Worm (Caenorhabditis elegans) whole organism, late embryonic: ENCODE measurements around the gene F38C2.4.

Source experiments
- C08G9.2 ChIP-seq: sonication (generic microtip); optimal IDR thresholded peaks from 2 replicates; lab custom pipeline; 2016; ENCODE audit warnings: mild to moderate bottlenecking, missing genetic modification characterization, moderate library complexity, missing compliant biosample characterization
- T23F11.4 ChIP-seq: fragments of 200-800 bp; sonication (Bioruptor generic); optimal IDR thresholded peaks from 2 replicates; lab custom pipeline; 2018; ENCODE audit warnings: mild to moderate bottlenecking, missing genetic modification characterization, missing compliant biosample characterization
- ama-1 ChIP-seq: fragments of 150-350 bp; optimal IDR thresholded peaks from 2 replicates; lab custom pipeline; 2014
- ceh-19 ChIP-seq: fragments of 200-800 bp; sonication (Bioruptor generic); optimal IDR thresholded peaks from 2 replicates; lab custom pipeline; 2018; ENCODE audit warnings: mild to moderate bottlenecking, missing genetic modification characterization, missing compliant biosample characterization
- ceh-34 ChIP-seq: sonication (generic microtip); optimal IDR thresholded peaks from 2 replicates; lab custom pipeline; 2016; ENCODE audit warnings: mild to moderate bottlenecking, missing genetic modification characterization, missing compliant biosample characterization
- hlh-13 ChIP-seq: fragments of 200-800 bp; sonication (Bioruptor generic); optimal IDR thresholded peaks from 2 replicates; lab custom pipeline; 2018; ENCODE audit warnings: mild to moderate bottlenecking, missing genetic modification characterization, missing compliant biosample characterization
- hlh-30 ChIP-seq: sonication (generic microtip); optimal IDR thresholded peaks from 2 replicates; lab custom pipeline; 2017; ENCODE audit warnings: antibody characterized with exemption, missing genetic modification characterization, missing compliant biosample characterization; ENCODE audit not compliant: insufficient read depth
- lin-11 ChIP-seq: fragments of 200-800 bp; sonication (Bioruptor generic); optimal IDR thresholded peaks from 2 replicates; lab custom pipeline; 2018; ENCODE audit warnings: mild to moderate bottlenecking, missing genetic modification characterization, missing compliant biosample characterization
- odd-2 ChIP-seq: sonication (generic microtip); optimal IDR thresholded peaks from 2 replicates; lab custom pipeline; 2017; ENCODE audit warnings: antibody characterized with exemption, mild to moderate bottlenecking, missing genetic modification characterization, missing compliant biosample characterization
- sox-4 ChIP-seq: sonication (generic microtip); optimal IDR thresholded peaks from 2 replicates; lab custom pipeline; 2017; ENCODE audit warnings: mild to moderate bottlenecking, missing genetic modification characterization, inconsistent platforms, missing compliant biosample characterization
- tbx-2 ChIP-seq: sonication (generic microtip); optimal IDR thresholded peaks from 2 replicates; lab custom pipeline; 2016; ENCODE audit warnings: missing genetic modification characterization, missing compliant biosample characterization
- ttx-3 ChIP-seq: sonication (generic microtip); optimal IDR thresholded peaks from 2 replicates; lab custom pipeline; 2016; ENCODE audit warnings: missing genetic modification reagents, missing genetic modification characterization, missing compliant biosample characterization
- unc-3 ChIP-seq, 2 experiments: fragments of 200-800 bp in 1 of 2; sonication (Bioruptor generic) in 1 of 2; sonication (generic microtip) in 1 of 2; conservative IDR thresholded peaks in 1 of 2; optimal IDR thresholded peaks in 1 of 2; 2 replicates each; pipeline versions ENCODE4 v1.3.6 to Lab custom; 2016 to 2022; ENCODE audit warnings: missing compliant biosample characterization in 2 of 2, missing genetic modification characterization in 2 of 2, missing genetic modification reagents in 1 of 2
- zip-5 ChIP-seq: sonication (generic microtip); optimal IDR thresholded peaks from 2 replicates; lab custom pipeline; 2016; ENCODE audit warnings: missing genetic modification characterization, missing compliant biosample characterization

DNA sequence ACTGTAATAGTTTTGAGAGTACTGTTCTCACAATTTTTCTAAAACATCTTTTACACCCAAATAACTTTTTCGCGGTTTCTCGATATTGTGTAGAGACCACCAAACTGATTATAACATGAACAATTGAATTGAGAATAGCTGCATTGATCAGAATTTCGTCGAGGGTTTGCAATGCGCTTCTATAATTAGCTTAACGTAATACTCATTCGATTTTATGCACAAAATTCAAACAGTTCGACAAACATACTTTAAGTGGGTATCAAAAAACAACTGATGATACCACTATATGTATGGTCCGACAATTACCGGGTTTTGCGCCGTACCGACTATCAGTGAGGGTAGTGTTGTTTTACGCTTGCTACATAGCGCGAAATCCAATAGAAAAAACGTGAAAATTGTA, 34.2 kb upstream of the F38C2.4 start:
- no peak for TF ChIP-seq lin-11 (tag; lab: Kevin White, UChicago)
- no peak for TF ChIP-seq hlh-30
- TF ChIP-seq C08G9.2 (tag; lab: Kevin White, UChicago), result no peak
- TF ChIP-seq odd-2 (tag; lab: Kevin White, UChicago), result no peak
- TF ChIP-seq ttx-3, result no peak
- TF ChIP-seq tbx-2, result no peak
- TF ChIP-seq sox-4 (tag; lab: Kevin White, UChicago), result no peak
- TF ChIP-seq ama-1, result no peak
- TF ChIP-seq hlh-13 (GFP tag; lab: Kevin White, UChicago), result no peak
- TF ChIP-seq zip-5 (tag; lab: Kevin White, UChicago), result no peak
- TF ChIP-seq ceh-34 (tag; lab: Kevin White, UChicago), result no peak
- TF ChIP-seq T23F11.4 (GFP tag; lab: Kevin White, UChicago), result no peak
- TF ChIP-seq ceh-19, result no peak
- no peak for TF ChIP-seq unc-3 (GFP tag; conservative IDR thresholded peaks at IDR 0.05; lab: Robert Waterston, UW)
- TF ChIP-seq unc-3 (tag; optimal IDR thresholded peaks at IDR 0.05; lab: Kevin White, UChicago), result no peak
